Fruit fly (Drosophila melanogaster): ENCODE results near the gene CG14683.

The CG14683 gene

DNA sequence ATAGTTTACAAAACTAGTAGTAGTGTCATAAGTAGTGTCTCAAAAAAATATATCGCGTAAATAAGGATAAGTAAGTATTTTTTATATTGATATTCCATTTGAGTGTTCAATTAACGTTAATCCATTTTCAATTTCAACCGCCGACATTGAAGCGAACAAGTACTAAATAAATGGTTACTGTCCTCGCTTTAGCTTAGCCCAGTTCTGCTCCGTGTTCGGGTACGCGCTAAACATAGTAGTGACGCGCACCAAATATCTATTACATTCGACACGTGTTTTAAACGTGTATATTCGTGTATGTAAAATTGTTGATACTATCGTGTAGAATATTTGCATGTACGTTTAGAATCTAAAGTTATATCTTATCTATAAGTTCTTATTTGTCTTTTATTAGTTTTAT is 21.3 kb upstream of the CG14683 start (continued):
- TF ChIP-seq CG7745 (tag; optimal IDR thresholded peaks at IDR 0.05) (no peak), CG11085 (GFP tag; IDR thresholded peaks at IDR 0.05) (no peak), ttk (GFP tag; IDR thresholded peaks at IDR 0.05) (no peak), CG10366 (GFP tag; IDR thresholded peaks at IDR 0.05) (no peak), CG14014 (GFP tag; IDR thresholded peaks at IDR 0.05) (no peak), CG34376 (GFP tag; optimal IDR thresholded peaks at IDR 0.05) (peak; percentile 33), pho (GFP tag; optimal IDR thresholded peaks at IDR 0.05) (peak; percentile 62), bbx (GFP tag; IDR thresholded peaks at IDR 0.05; ENCODE audit: partially characterized antibody) (peak; percentile 82), vvl (GFP tag; IDR thresholded peaks at IDR 0.05) (peak; percentile 67), ATbp (GFP tag; optimal IDR thresholded peaks at IDR 0.05) (no peak), crp (GFP tag; optimal IDR thresholded peaks at IDR 0.05) (no peak), CG31365 (tag; optimal IDR thresholded peaks at IDR 0.05) (peak; percentile 92), hb (GFP tag; IDR thresholded peaks at IDR 0.05; ENCODE audit: partially characterized antibody) (peak; percentile 69; the same call in 2 of the 3 replicates), Lpt (GFP tag; optimal IDR thresholded peaks at IDR 0.05) (no peak), jumu (GFP tag; optimal IDR thresholded peaks at IDR 0.05) (no peak), Trl (optimal IDR thresholded peaks at IDR 0.05) (no peak), Trl (GFP tag; optimal IDR thresholded peaks at IDR 0.05) (peak; percentile 66), gfzf (GFP tag; optimal IDR thresholded peaks at IDR 0.05) (peak; percentile 55), Hr39 (optimal IDR thresholded peaks at IDR 0.05) (no peak), gsb-n (tag; optimal IDR thresholded peaks at IDR 0.05) (no peak), CG17829 (tag; optimal IDR thresholded peaks at IDR 0.05) (peak; percentile 62), fd102C (GFP tag; optimal IDR thresholded peaks at IDR 0.05) (no peak), E2f1 (GFP tag; IDR thresholded peaks at IDR 0.05) (no peak), Asciz (GFP tag; optimal IDR thresholded peaks at IDR 0.05) (no peak), dmrt11E (tag; optimal IDR thresholded peaks at IDR 0.05) (no peak), Stat92E (GFP tag; optimal IDR thresholded peaks at IDR 0.05) (peak in 1 of 3 experiments; percentile 41), CG8478 (optimal IDR thresholded peaks at IDR 0.05) (peak; percentile 65), Fer3 (tag; optimal IDR thresholded peaks at IDR 0.05) (no peak), pzg (GFP tag; optimal IDR thresholded peaks at IDR 0.05) (peak; percentile 50), CG6791 (GFP tag; IDR thresholded peaks at IDR 0.05; ENCODE audit: partially characterized antibody) (peak; percentile 77; the same call in 2 of the 3 replicates), NFAT (GFP tag; IDR thresholded peaks at IDR 0.05) (no peak), CG8359 (GFP tag; optimal IDR thresholded peaks at IDR 0.05; ENCODE audit: borderline replicate concordance) (no peak), en (GFP tag; optimal IDR thresholded peaks at IDR 0.05) (no peak), Spps (tag; optimal IDR thresholded peaks at IDR 0.05) (peak; percentile 25), Side (GFP tag; optimal IDR thresholded peaks at IDR 0.05) (peak; percentile 50), crc (GFP tag; optimal IDR thresholded peaks at IDR 0.05) (no peak), fu2 (GFP tag; optimal IDR thresholded peaks at IDR 0.05) (peak; percentile 23), CG8944 (GFP tag; optimal IDR thresholded peaks at IDR 0.05) (no peak), Bgb (GFP tag; IDR thresholded peaks at IDR 0.05; ENCODE audit: partially characterized antibody) (peak; percentile 92), NfI (GFP tag; optimal IDR thresholded peaks at IDR 0.05) (peak; percentile 1), Dp (GFP tag; optimal IDR thresholded peaks at IDR 0.05) (peak; percentile 71), CG10959 (GFP tag; IDR thresholded peaks at IDR 0.05) (no peak), CG17361 (GFP tag; IDR thresholded peaks at IDR 0.05) (peak; percentile 41; the same call in 1 of the 3 replicates), Ets65A (GFP tag) (peak; percentile 94), CG9727 (GFP tag; optimal IDR thresholded peaks at IDR 0.05) (peak; percentile 35), Dip2 (GFP tag; IDR thresholded peaks at IDR 0.05) (no peak), CG3995 (GFP tag; optimal IDR thresholded peaks at IDR 0.05) (peak; percentile 36), cad (GFP tag; optimal IDR thresholded peaks at IDR 0.05) (no peak), CG9932 (GFP tag; IDR thresholded peaks at IDR 0.05) (peak; percentile 40; the same call in 1 of the 2 replicates), CG9876 (GFP tag; optimal IDR thresholded peaks at IDR 0.05) (peak; percentile 61), CG10267 (tag; optimal IDR thresholded peaks at IDR 0.05) (peak; percentile 72), CG15601 (tag; optimal IDR thresholded peaks at IDR 0.05) (peak; percentile 100)

Measured in whole organism, embryonic.